Worm (Caenorhabditis elegans) whole organism, L1 larva: ENCODE measurements around the gene C46E10.8.

Source experiments
- C04F5.9 ChIP-seq: sonication (generic microtip); optimal IDR thresholded peaks from 2 replicates; lab custom pipeline; 2016; ENCODE audit warnings: missing genetic modification characterization, missing compliant biosample characterization
- aha-1 ChIP-seq: fragments of 150-350 bp; optimal IDR thresholded peaks from 2 replicates; lab custom pipeline; 2014; ENCODE audit warnings: missing biosample characterization, missing genetic modification characterization
- alr-1 ChIP-seq: fragments of 200-800 bp; sonication (Bioruptor generic); optimal IDR thresholded peaks from 2 replicates; lab custom pipeline; 2018; ENCODE audit warnings: borderline replicate concordance, mild to moderate bottlenecking, missing genetic modification characterization, missing compliant biosample characterization
- aly-2 ChIP-seq: fragments of 150-350 bp; optimal IDR thresholded peaks from 2 replicates; lab custom pipeline; 2014; ENCODE audit warnings: missing biosample characterization, missing genetic modification characterization
- blmp-1 ChIP-seq: fragments of 150-350 bp; optimal IDR thresholded peaks from 2 replicates; lab custom pipeline; 2014; ENCODE audit warnings: missing biosample characterization, missing genetic modification characterization
- ceh-63 ChIP-seq: fragments of 200-800 bp; sonication (Bioruptor generic); optimal IDR thresholded peaks from 2 replicates; lab custom pipeline; 2018; ENCODE audit warnings: mild to moderate bottlenecking, missing genetic modification characterization, missing compliant biosample characterization
- ceh-82 ChIP-seq, 3 experiments: fragments of 150-350 bp in 1 of 3; sonication (generic microtip) in 2 of 3; optimal IDR thresholded peaks; 2 replicates each; lab custom pipeline; 2014 to 2017; ENCODE audit warnings: missing biosample characterization in 3 of 3, missing genetic modification characterization in 3 of 3
- ces-1 ChIP-seq: fragments of 150-350 bp; optimal IDR thresholded peaks from 2 replicates; lab custom pipeline; 2014; ENCODE audit warnings: missing biosample characterization, missing genetic modification reagents, missing genetic modification characterization
- dsc-1 ChIP-seq: sonication (generic microtip); optimal IDR thresholded peaks from 2 replicates; lab custom pipeline; 2016; ENCODE audit warnings: mild to moderate bottlenecking, missing genetic modification characterization, missing compliant biosample characterization
- egl-13 ChIP-seq: sonication (generic microtip); optimal IDR thresholded peaks from 2 replicates; lab custom pipeline; 2016; ENCODE audit warnings: missing genotype, missing genetic modification reagents, missing genetic modification characterization, missing compliant biosample characterization
- egl-27 ChIP-seq, 2 experiments: fragments of 150-350 bp in 1 of 2; sonication (generic microtip); optimal IDR thresholded peaks; 3 replicates each; lab custom pipeline; 2017 to 2018; ENCODE audit warnings: missing biosample characterization in 2 of 2, missing genetic modification characterization in 2 of 2, missing genetic modification reagents in 2 of 2
- fkh-10 ChIP-seq: sonication (generic microtip); optimal IDR thresholded peaks from 2 replicates; lab custom pipeline; 2017; ENCODE audit warnings: missing biosample characterization, missing genetic modification reagents, missing genetic modification characterization
- fkh-4 ChIP-seq: sonication (generic microtip); optimal IDR thresholded peaks from 2 replicates; lab custom pipeline; 2016; ENCODE audit warnings: missing compliant biosample characterization, missing genetic modification characterization, borderline replicate concordance
- fkh-8 ChIP-seq: sonication (generic microtip); optimal IDR thresholded peaks from 2 replicates; lab custom pipeline; 2016; ENCODE audit warnings: mild to moderate bottlenecking, missing genetic modification characterization, missing compliant biosample characterization
- fos-1 ChIP-seq: fragments of 150-350 bp; optimal IDR thresholded peaks from 2 replicates; lab custom pipeline; 2014; ENCODE audit warnings: missing biosample characterization, missing genetic modification characterization
- grh-1 ChIP-seq: fragments of 200-800 bp; sonication (Bioruptor generic); IDR thresholded peaks from 2 replicates; pipeline ENCODE4 v1.3.6; 2022; ENCODE audit warnings: missing genetic modification reagents, missing genetic modification characterization, missing compliant biosample characterization
- isw-1 ChIP-seq: fragments of 200-800 bp; sonication (Bioruptor generic); IDR thresholded peaks from 2 replicates; pipeline ENCODE4 v1.3.6; 2022; ENCODE audit warnings: missing genetic modification characterization, missing compliant biosample characterization
- jun-1 ChIP-seq: fragments of 150-350 bp; optimal IDR thresholded peaks from 2 replicates; lab custom pipeline; 2014; ENCODE audit warnings: missing biosample characterization, missing genetic modification reagents, missing genetic modification characterization
- lin-15B ChIP-seq: fragments of 150-350 bp; sonication (generic microtip); optimal IDR thresholded peaks from 3 replicates; lab custom pipeline; 2014; ENCODE audit warnings: missing biosample characterization, missing genetic modification characterization
- lin-35 ChIP-seq, 2 experiments: fragments of 150-350 bp; optimal IDR thresholded peaks; 2 replicates each; lab custom pipeline; 2014; ENCODE audit warnings: missing biosample characterization in 2 of 2, missing genetic modification characterization in 2 of 2, missing genetic modification reagents in 2 of 2
- lir-3 ChIP-seq: sonication (generic microtip); optimal IDR thresholded peaks from 2 replicates; lab custom pipeline; 2016; ENCODE audit warnings: mild to moderate bottlenecking, missing genetic modification characterization, moderate library complexity, missing compliant biosample characterization; ENCODE audit not compliant: poor library complexity
- lsy-2 ChIP-seq, 2 experiments: fragments of 150-350 bp; optimal IDR thresholded peaks; 2 replicates each; lab custom pipeline; 2014; ENCODE audit warnings: missing biosample characterization in 2 of 2, missing genetic modification characterization in 2 of 2
- nhr-11 ChIP-seq: fragments of 150-350 bp; optimal IDR thresholded peaks from 2 replicates; lab custom pipeline; 2014; ENCODE audit warnings: missing biosample characterization, missing genetic modification characterization
- nhr-20 ChIP-seq: sonication (generic microtip); optimal IDR thresholded peaks from 2 replicates; lab custom pipeline; 2016; ENCODE audit warnings: mild to moderate bottlenecking, missing genetic modification characterization, missing compliant biosample characterization
- nhr-237 ChIP-seq: fragments of 150-350 bp; optimal IDR thresholded peaks from 2 replicates; lab custom pipeline; 2014; ENCODE audit warnings: missing biosample characterization, missing genetic modification characterization
- nhr-71 ChIP-seq: sonication (generic microtip); optimal IDR thresholded peaks from 2 replicates; lab custom pipeline; 2016; ENCODE audit warnings: mild to moderate bottlenecking, missing genetic modification characterization, moderate library complexity, missing compliant biosample characterization
- nhr-76 ChIP-seq: sonication (generic microtip); optimal IDR thresholded peaks from 2 replicates; lab custom pipeline; 2017; ENCODE audit warnings: missing biosample characterization, missing genetic modification characterization
- pag-3 ChIP-seq: sonication (generic microtip); optimal IDR thresholded peaks from 2 replicates; lab custom pipeline; 2017; ENCODE audit warnings: missing genetic modification characterization, mild to moderate bottlenecking, missing compliant biosample characterization, antibody characterized with exemption, borderline replicate concordance; ENCODE audit not compliant: insufficient read depth
- rnt-1 ChIP-seq: sonication (generic microtip); optimal IDR thresholded peaks from 2 replicates; lab custom pipeline; 2016; ENCODE audit warnings: mild to moderate bottlenecking, missing genetic modification characterization, moderate library complexity, missing compliant biosample characterization
- skn-1 ChIP-seq: fragments of 150-350 bp; optimal IDR thresholded peaks from 2 replicates; lab custom pipeline; 2014; ENCODE audit warnings: missing biosample characterization, missing genetic modification characterization
- sptf-1 ChIP-seq: fragments of 150-350 bp; optimal IDR thresholded peaks from 2 replicates; lab custom pipeline; 2014; ENCODE audit warnings: missing biosample characterization, missing genetic modification characterization
- tlp-1 ChIP-seq: fragments of 150-350 bp; optimal IDR thresholded peaks from 2 replicates; lab custom pipeline; 2014; ENCODE audit warnings: missing biosample characterization, missing genetic modification characterization
- unc-130 ChIP-seq: fragments of 150-350 bp; optimal IDR thresholded peaks from 2 replicates; lab custom pipeline; 2017; ENCODE audit warnings: missing biosample characterization, missing genetic modification characterization, inconsistent platforms
- unc-62 ChIP-seq: fragments of 150-350 bp; optimal IDR thresholded peaks from 2 replicates; lab custom pipeline; 2014; ENCODE audit warnings: missing biosample characterization, missing genetic modification reagents, missing genetic modification characterization
- xbp-1 ChIP-seq: sonication (generic microtip); optimal IDR thresholded peaks from 2 replicates; lab custom pipeline; 2016; ENCODE audit warnings: missing genetic modification characterization, missing compliant biosample characterization
- ztf-4 ChIP-seq: fragments of 150-350 bp; optimal IDR thresholded peaks from 2 replicates; lab custom pipeline; 2014; ENCODE audit warnings: missing biosample characterization, missing genetic modification characterization

Gene C46E10.8

DNA sequence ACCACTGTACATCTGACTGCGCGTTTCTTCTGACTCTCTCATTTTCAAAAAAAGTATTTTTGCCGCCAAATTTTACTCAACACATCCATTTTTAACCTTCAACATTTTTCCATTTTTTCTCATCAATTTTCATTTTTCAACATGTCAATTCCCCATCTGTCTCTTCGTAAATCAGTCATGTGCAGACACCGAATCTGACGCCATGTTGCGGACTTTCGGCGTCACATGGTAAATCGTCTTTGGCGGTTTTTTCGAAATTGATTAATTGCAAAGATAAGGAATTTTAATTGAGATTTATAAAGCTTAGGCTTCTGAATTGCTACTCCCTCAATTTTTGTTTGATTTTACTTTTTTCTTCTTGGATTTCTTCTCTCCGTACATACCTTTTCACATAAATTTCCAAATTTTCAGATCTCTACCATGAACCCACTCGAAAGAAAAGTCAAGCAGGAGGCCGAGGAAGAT, 45.1 kb downstream of the C46E10.8 start, which contains the start of gene F19B10.1 (continued):
- TF ChIP-seq lin-35 (GFP tag; optimal IDR thresholded peaks at IDR 0.05; lab: Kevin White, UChicago) (peak; percentile 88 to 98), isw-1 (GFP tag; lab: Robert Waterston, UW) (peak; percentile 31; the same call in 1 of the 2 replicates), jun-1 (tag; lab: Kevin White, UChicago) (peak; percentile 11), rnt-1 (tag; lab: Kevin White, UChicago) (peak; percentile 77), egl-13 (tag; lab: Kevin White, UChicago) (no peak), tlp-1 (tag; lab: Kevin White, UChicago) (no peak), unc-130 (tag; lab: Kevin White, UChicago) (peak; percentile 94), egl-27 (tag; optimal IDR thresholded peaks at IDR 0.05; lab: Kevin White, UChicago) (no peak), C04F5.9 (tag; lab: Kevin White, UChicago) (peak; percentile 60), grh-1 (0 out of 2 replicates have a peak, but pooled peaks have one; percentile 20), ztf-4 (tag; lab: Kevin White, UChicago) (no peak), skn-1 (tag; lab: Kevin White, UChicago) (peak; percentile 67), lir-3 (tag; lab: Kevin White, UChicago) (peak; percentile 68), fos-1 (tag; lab: Kevin White, UChicago) (no peak)

DNA sequence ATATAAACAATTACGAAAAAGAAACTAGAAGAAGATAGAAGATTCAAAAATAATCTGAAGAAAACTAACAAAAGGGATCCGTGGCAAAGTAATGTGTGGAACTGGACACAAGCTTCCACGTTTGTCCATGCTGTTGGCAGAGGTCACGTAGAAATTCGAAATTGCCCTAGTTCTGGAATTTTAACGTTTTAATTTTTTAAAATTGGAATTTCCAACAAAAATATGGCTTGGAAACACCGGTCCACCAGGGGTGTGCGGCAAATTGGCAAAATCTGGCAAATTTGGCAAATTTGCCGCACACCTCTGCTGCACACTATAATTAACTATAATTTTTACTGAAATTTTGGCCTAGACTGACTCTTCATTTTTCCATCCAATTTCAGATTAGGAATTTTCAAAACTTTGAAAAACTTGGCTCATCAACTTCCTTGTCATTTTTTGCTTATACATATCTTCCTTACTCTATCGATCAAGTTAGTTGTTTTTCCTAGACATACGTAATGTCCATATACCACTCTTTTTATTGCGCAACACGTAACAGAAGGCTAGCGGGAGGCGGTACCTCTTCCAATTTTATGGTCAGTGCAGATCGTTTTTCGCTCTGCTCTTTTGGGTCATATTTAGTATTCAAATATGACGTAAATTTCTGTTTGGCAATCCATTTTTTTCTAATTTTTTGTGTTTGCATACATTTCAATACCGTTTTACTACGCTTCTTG, 46.4 kb downstream of the C46E10.8 start, which contains the start of gene F19B10.10:
TSS of gene F19B10.10 (minus strand) at position 51 of the 719 bp plus-strand sequence.
- TF ChIP-seq lsy-2 (tag; optimal IDR thresholded peaks at IDR 0.05; lab: Kevin White, UChicago): no peak
- no peak for TF ChIP-seq alr-1 (tag; lab: Kevin White, UChicago)
- no peak for TF ChIP-seq dsc-1 (tag; lab: Kevin White, UChicago)
- no peak for TF ChIP-seq pag-3 (tag; lab: Kevin White, UChicago)
- no peak for TF ChIP-seq blmp-1 (tag; lab: Kevin White, UChicago)

DNA sequence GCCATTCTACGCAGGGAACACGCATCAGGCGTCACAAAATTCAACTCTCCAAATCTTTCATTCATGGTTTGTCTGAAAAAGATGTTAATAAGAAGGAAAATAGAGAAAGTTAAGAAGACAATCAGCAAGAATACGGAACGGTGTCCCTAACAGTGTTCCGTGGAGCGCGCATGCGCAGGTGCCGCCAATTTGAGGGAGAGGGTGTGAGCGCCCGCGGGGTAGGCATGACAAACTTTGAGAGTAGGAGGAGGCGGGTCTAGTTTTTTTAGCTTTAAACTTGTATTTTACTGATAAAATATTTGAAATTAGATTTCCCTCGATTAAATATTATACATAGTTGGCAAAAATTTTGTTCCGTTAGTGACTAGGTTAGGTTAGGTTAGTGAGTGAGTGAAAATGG, 47.5 kb downstream of the C46E10.8 start:
- TF ChIP-seq lin-35 (GFP tag; optimal IDR thresholded peaks at IDR 0.05; lab: Kevin White, UChicago): no peak
- no peak for TF ChIP-seq egl-13 (tag; lab: Kevin White, UChicago)
- TF ChIP-seq ceh-63 (GFP tag; lab: Kevin White, UChicago): no peak
- TF ChIP-seq nhr-237 (tag; lab: Kevin White, UChicago): no peak
- no peak for TF ChIP-seq aha-1
- TF ChIP-seq ceh-82 (tag; optimal IDR thresholded peaks at IDR 0.05; lab: Kevin White, UChicago): no peak
- no peak for TF ChIP-seq fkh-8 (tag; lab: Kevin White, UChicago)
- TF ChIP-seq xbp-1 (tag; lab: Kevin White, UChicago): no peak
- TF ChIP-seq nhr-11 (tag; lab: Kevin White, UChicago): no peak
- TF ChIP-seq lin-15B (tag; lab: Kevin White, UChicago): no peak
- TF ChIP-seq nhr-76 (tag; lab: Kevin White, UChicago): no peak
- no peak for TF ChIP-seq nhr-20 (tag; lab: Kevin White, UChicago)
- TF ChIP-seq nhr-71: no peak
- TF ChIP-seq fkh-4 (tag; lab: Kevin White, UChicago): no peak
- TF ChIP-seq aly-2 (tag; lab: Kevin White, UChicago): no peak
- no peak for TF ChIP-seq fkh-10 (GFP tag; lab: Kevin White, UChicago)
- TF ChIP-seq sptf-1 (tag; lab: Kevin White, UChicago): no peak
- TF ChIP-seq ces-1 (GFP tag; lab: Kevin White, UChicago): no peak
- TF ChIP-seq unc-62 (GFP tag; lab: Kevin White, UChicago): no peak
- TF ChIP-seq, all 84 proteins: peak for 0
